Fruit fly (Drosophila melanogaster): Measurements from ENCODE around the gene salr.

- TF ChIP-seq CG8478 (optimal IDR thresholded peaks at IDR 0.05) (no peak), CTCF (optimal IDR thresholded peaks at IDR 0.05) (no peak)
These were observed 35.4 kb downstream of the salr start for dm6 chr2L:11394099-11394498.
